Fruit fly (Drosophila melanogaster): Measurements from ENCODE around the gene CG5854.

The CG5854 gene

DNA sequence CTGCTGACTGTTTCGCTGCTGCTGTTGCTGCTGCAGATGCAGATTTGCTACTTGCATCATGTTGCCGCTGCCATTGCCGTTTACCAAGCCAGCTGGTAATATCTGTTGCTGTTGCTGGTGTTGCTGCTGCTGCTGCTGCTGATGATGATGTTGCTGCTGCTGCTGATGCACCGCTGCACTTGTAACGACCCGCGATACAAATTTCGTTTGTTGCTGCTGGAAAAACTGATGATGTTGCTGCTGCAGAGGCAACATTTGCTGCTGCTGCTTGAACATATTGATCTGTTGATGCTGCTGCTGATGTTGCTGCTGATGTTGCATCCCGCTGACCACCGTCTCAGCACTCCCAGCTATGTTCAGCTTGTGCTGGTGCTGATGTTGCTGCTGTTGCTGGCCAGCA lies 13.3 kb upstream of the CG5854 start:
- no peak for TF ChIP-seq Hr83 (GFP tag; optimal IDR thresholded peaks at IDR 0.05; ENCODE audit: poor library complexity, severe bottlenecking)
- TF ChIP-seq br (GFP tag; optimal IDR thresholded peaks at IDR 0.05): no peak
- TF ChIP-seq Vsx2 (GFP tag; optimal IDR thresholded peaks at IDR 0.05; ENCODE audit: partially characterized antibody): no peak
- TF ChIP-seq Rel (GFP tag; optimal IDR thresholded peaks at IDR 0.05): no peak
- no peak for TF ChIP-seq Rel (tag; optimal IDR thresholded peaks at IDR 0.05)
- TF ChIP-seq Myc (optimal IDR thresholded peaks at IDR 0.05): no peak
- peak; percentile 95 for TF ChIP-seq Dfd (GFP tag; optimal IDR thresholded peaks at IDR 0.05)

DNA sequence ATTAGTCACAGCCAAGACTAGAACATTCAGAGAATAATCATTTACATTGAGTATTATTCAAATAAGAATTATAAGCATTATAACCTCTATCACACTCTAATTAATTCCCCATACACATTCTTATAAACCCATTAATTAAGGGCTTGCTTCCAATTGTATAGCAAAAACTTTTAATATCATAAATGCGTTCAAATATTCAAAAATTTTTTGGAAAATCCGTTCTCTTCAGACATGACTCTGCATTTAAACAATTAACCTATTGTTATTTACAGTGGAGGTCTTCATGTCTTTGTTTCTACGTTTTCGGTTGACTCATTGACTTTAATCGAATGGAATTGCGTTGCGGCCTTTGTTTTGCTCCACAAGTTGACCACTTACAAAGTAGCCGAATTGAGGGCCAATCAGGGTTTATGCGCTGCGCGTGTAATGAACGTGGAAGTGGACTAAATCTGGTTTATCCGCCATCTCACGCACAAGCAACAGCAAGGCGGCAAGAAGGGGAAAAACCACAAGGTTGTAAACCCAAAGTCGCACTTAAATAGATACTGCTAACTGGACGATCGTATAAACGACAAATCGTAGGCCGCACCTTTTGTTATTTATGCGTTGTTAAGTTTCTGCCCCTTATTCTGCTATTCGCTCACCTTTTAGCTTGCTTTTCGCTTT lies 12.7 kb upstream of the CG5854 start:
- peak; percentile 66 for TF ChIP-seq br (GFP tag; optimal IDR thresholded peaks at IDR 0.05)
- no peak for TF ChIP-seq Dfd (GFP tag; optimal IDR thresholded peaks at IDR 0.05)
- TF ChIP-seq sage (GFP tag; optimal IDR thresholded peaks at IDR 0.05): no peak
- TF ChIP-seq OdsH (GFP tag; optimal IDR thresholded peaks at IDR 0.05): peak; percentile 26
- no peak for TF ChIP-seq dsf (GFP tag; optimal IDR thresholded peaks at IDR 0.05; ENCODE audit: borderline replicate concordance)
- TF ChIP-seq CG9705 (GFP tag; optimal IDR thresholded peaks at IDR 0.05): peak; percentile 14
- TF ChIP-seq Jra (GFP tag; optimal IDR thresholded peaks at IDR 0.05): no peak
- TF ChIP-seq Hr83 (GFP tag; optimal IDR thresholded peaks at IDR 0.05; ENCODE audit: poor library complexity, severe bottlenecking): no peak
- TF ChIP-seq sv (GFP tag; optimal IDR thresholded peaks at IDR 0.05): no peak
- no peak for TF ChIP-seq lola (GFP tag; optimal IDR thresholded peaks at IDR 0.05)
- TF ChIP-seq h (GFP tag; optimal IDR thresholded peaks at IDR 0.05): peak; percentile 50
- peak; percentile 55 for TF ChIP-seq HLH106 (tag; optimal IDR thresholded peaks at IDR 0.05)
- no peak for TF ChIP-seq CG32264 (GFP tag; optimal IDR thresholded peaks at IDR 0.05)
- peak in 1 of 2 experiments; percentile 9 for TF ChIP-seq foxo (GFP tag; optimal IDR thresholded peaks at IDR 0.05)
- no peak for TF ChIP-seq Abd-B (GFP tag; optimal IDR thresholded peaks at IDR 0.05)
- TF ChIP-seq Dif (GFP tag; optimal IDR thresholded peaks at IDR 0.05; ENCODE audit: partially characterized antibody): no peak
- no peak for TF ChIP-seq jim (GFP tag; optimal IDR thresholded peaks at IDR 0.05)
- no peak for TF ChIP-seq CrebA (GFP tag; optimal IDR thresholded peaks at IDR 0.05; ENCODE audit: borderline replicate concordance)
- no peak for TF ChIP-seq brk (GFP tag; optimal IDR thresholded peaks at IDR 0.05)
- peak; percentile 12 for TF ChIP-seq Hnf4 (GFP tag; optimal IDR thresholded peaks at IDR 0.05)
- TF ChIP-seq Vsx2 (GFP tag; optimal IDR thresholded peaks at IDR 0.05; ENCODE audit: partially characterized antibody): no peak
- no peak for TF ChIP-seq woc (GFP tag; optimal IDR thresholded peaks at IDR 0.05)
- TF ChIP-seq Mio (GFP tag; optimal IDR thresholded peaks at IDR 0.05): no peak
- peak; percentile 44 for TF ChIP-seq Sp1 (GFP tag; optimal IDR thresholded peaks at IDR 0.05)
- TF ChIP-seq psq (GFP tag; optimal IDR thresholded peaks at IDR 0.05): peak; percentile 4
- no peak for TF ChIP-seq dl (GFP tag; optimal IDR thresholded peaks at IDR 0.05; ENCODE audit: insufficient read depth in 1 of 2, partially characterized antibody in 2 of 2)
- TF ChIP-seq Myc (optimal IDR thresholded peaks at IDR 0.05): no peak
- TF ChIP-seq rgr (GFP tag; optimal IDR thresholded peaks at IDR 0.05): peak; percentile 57
- TF ChIP-seq GATAd (GFP tag; optimal IDR thresholded peaks at IDR 0.05): no peak
- TF ChIP-seq Rel (GFP tag; optimal IDR thresholded peaks at IDR 0.05): no peak
- peak; percentile 42 for TF ChIP-seq Rel (tag; optimal IDR thresholded peaks at IDR 0.05)
- no peak for TF ChIP-seq pan (optimal IDR thresholded peaks at IDR 0.05)
- TF ChIP-seq Hr78 (GFP tag; optimal IDR thresholded peaks at IDR 0.05): no peak
- TF ChIP-seq tai (GFP tag; optimal IDR thresholded peaks at IDR 0.05): no peak
- TF ChIP-seq usp (GFP tag; optimal IDR thresholded peaks at IDR 0.05): no peak
- TF ChIP-seq N (GFP tag; optimal IDR thresholded peaks at IDR 0.05): no peak
- peak; percentile 51 for TF ChIP-seq ey (GFP tag; optimal IDR thresholded peaks at IDR 0.05)
- TF ChIP-seq dmrt93B (GFP tag; optimal IDR thresholded peaks at IDR 0.05): peak; percentile 21
- peak; percentile 61 for TF ChIP-seq fru (GFP tag; optimal IDR thresholded peaks at IDR 0.05)

Data from whole organism, wandering third instar larva.